Fruit fly (Drosophila melanogaster) whole organism, embryonic: Measurements from ENCODE around the gene Gyc89Da.
A peak's percentile ranks its signal among the peaks of the same experiment; 100 is the strongest.

Source experiments
- CG10321 ChIP-seq: fragments of 200-800 bp; sonication (Bioruptor generic); IDR thresholded peaks from 2 replicates; pipeline ENCODE4 v1.3.6; 2022; ENCODE audit warnings: missing biosample characterization, missing genetic modification characterization
- CG11695 ChIP-seq: fragments of 200-800 bp; sonication (Bioruptor generic); IDR thresholded peaks from 3 replicates; pipeline ENCODE4 v1.3.6; 2022; ENCODE audit warnings: missing biosample characterization, missing genetic modification characterization
- CG11696 ChIP-seq: fragments of 200-800 bp; sonication (Bioruptor generic); IDR thresholded peaks from 2 replicates; pipeline ENCODE4 v1.3.6; 2022; ENCODE audit warnings: missing biosample characterization, missing genetic modification characterization
- CG12155 ChIP-seq: fragments of 200-800 bp; sonication (Bioruptor generic); optimal IDR thresholded peaks from 3 replicates; lab custom pipeline; 2016; ENCODE audit warnings: missing biosample characterization, missing genetic modification characterization
- CG12744 ChIP-seq: fragments of 200-800 bp; sonication (Bioruptor generic); optimal IDR thresholded peaks from 2 replicates; lab custom pipeline; 2016; ENCODE audit warnings: missing biosample characterization, missing genetic modification characterization
- CG13424 ChIP-seq: fragments of 200-800 bp; sonication (Bioruptor generic); optimal IDR thresholded peaks from 2 replicates; lab custom pipeline; 2019; ENCODE audit warnings: missing biosample characterization, mild to moderate bottlenecking, missing genetic modification characterization, moderate library complexity
- CG14050 ChIP-seq: fragments of 200-800 bp; sonication (Bioruptor generic); IDR thresholded peaks from 3 replicates; pipeline ENCODE4 v1.3.6; 2022; ENCODE audit warnings: missing biosample characterization, missing genetic modification characterization
- CG15696 ChIP-seq: fragments of 200-800 bp; sonication (Bioruptor generic); optimal IDR thresholded peaks from 2 replicates; lab custom pipeline; 2019; ENCODE audit warnings: missing biosample characterization, mild to moderate bottlenecking, missing genetic modification characterization, moderate library complexity
- CG17612 ChIP-seq: fragments of 200-800 bp; sonication (Bioruptor generic); IDR thresholded peaks from 2 replicates; pipeline ENCODE4 v1.3.6; 2022; ENCODE audit warnings: missing biosample characterization, missing genetic modification characterization
- CG17912 ChIP-seq: fragments of 200-800 bp; sonication (Bioruptor generic); optimal IDR thresholded peaks from 2 replicates; lab custom pipeline; 2018; ENCODE audit warnings: missing biosample characterization, mild to moderate bottlenecking, missing genetic modification characterization
- CG18262 ChIP-seq: fragments of 200-800 bp; optimal IDR thresholded peaks from 3 replicates; lab custom pipeline; 2019; ENCODE audit warnings: missing biosample characterization, mild to moderate bottlenecking, missing genetic modification characterization, moderate library complexity
- CG3163 ChIP-seq: fragments of 200-800 bp; sonication (Bioruptor generic); optimal IDR thresholded peaks from 3 replicates; lab custom pipeline; 2016; ENCODE audit warnings: missing biosample characterization, missing genetic modification characterization
- CG3995 ChIP-seq: fragments of 200-800 bp; sonication (Bioruptor generic); optimal IDR thresholded peaks from 3 replicates; lab custom pipeline; 2016; ENCODE audit warnings: missing biosample characterization, missing genetic modification characterization
- CG4820 ChIP-seq: fragments of 200-800 bp; sonication (Bioruptor generic); optimal IDR thresholded peaks from 3 replicates; lab custom pipeline; 2016; ENCODE audit warnings: missing biosample characterization, missing genetic modification characterization
- CG5245 ChIP-seq: fragments of 200-800 bp; sonication (Bioruptor generic); optimal IDR thresholded peaks from 3 replicates; lab custom pipeline; 2016; ENCODE audit warnings: missing biosample characterization, missing genetic modification characterization
- CG7963 ChIP-seq: fragments of 200-800 bp; sonication (Bioruptor generic); IDR thresholded peaks from 3 replicates; pipeline ENCODE4 v1.3.6; 2022; ENCODE audit warnings: missing biosample characterization, missing genetic modification characterization; ENCODE audit not compliant: partially characterized antibody
- CG8924 ChIP-seq: fragments of 200-800 bp; optimal IDR thresholded peaks from 3 replicates; lab custom pipeline; 2019; ENCODE audit warnings: missing biosample characterization, mild to moderate bottlenecking, missing genetic modification characterization, moderate library complexity
- CG9932 ChIP-seq: fragments of 200-800 bp; sonication (Bioruptor generic); IDR thresholded peaks from 2 replicates; pipeline ENCODE4 v1.3.6; 2022; ENCODE audit warnings: missing biosample characterization, missing genetic modification characterization
- Chrac-16 ChIP-seq: fragments of 200-800 bp; sonication (Bioruptor generic); optimal IDR thresholded peaks from 3 replicates; lab custom pipeline; 2016; ENCODE audit warnings: missing biosample characterization, missing genetic modification characterization
- D19B ChIP-seq: fragments of 200-800 bp; sonication (Bioruptor generic); optimal IDR thresholded peaks from 2 replicates; lab custom pipeline; 2017; ENCODE audit warnings: missing biosample characterization, mild to moderate bottlenecking, missing genetic modification characterization
- Deaf1 ChIP-seq: fragments of 200-800 bp; optimal IDR thresholded peaks from 3 replicates; lab custom pipeline; 2019; ENCODE audit warnings: missing biosample characterization, mild to moderate bottlenecking, missing genetic modification characterization, moderate library complexity
- Dfd ChIP-seq, 2 experiments: fragments of >200 bp; optimal IDR thresholded peaks; 2 replicates each; lab custom pipeline; 2017; ENCODE audit warnings: missing biosample characterization in 2 of 2, missing genetic modification characterization in 2 of 2
- ERR ChIP-seq: fragments of 200-800 bp; sonication (Bioruptor generic); optimal IDR thresholded peaks from 2 replicates; lab custom pipeline; 2016; ENCODE audit warnings: missing biosample characterization, missing genetic modification characterization
- Elba2 ChIP-seq: fragments of 200-800 bp; sonication (Bioruptor generic); optimal IDR thresholded peaks from 3 replicates; lab custom pipeline; 2016; ENCODE audit warnings: missing biosample characterization, missing genetic modification characterization
- H15 ChIP-seq: fragments of 200-800 bp; sonication (Bioruptor generic); IDR thresholded peaks from 3 replicates; pipeline ENCODE4 v1.3.6; 2022; ENCODE audit warnings: missing biosample characterization, missing genetic modification characterization
- Hsf ChIP-seq: fragments of 200-800 bp; sonication (Bioruptor generic); optimal IDR thresholded peaks from 3 replicates; lab custom pipeline; 2016; ENCODE audit warnings: missing biosample characterization, missing genetic modification characterization
- Kr ChIP-seq: fragments of 200-800 bp; sonication (Bioruptor generic); optimal IDR thresholded peaks from 2 replicates; lab custom pipeline; 2017; ENCODE audit warnings: missing biosample characterization, mild to moderate bottlenecking, missing genetic modification characterization
- Max ChIP-seq: fragments of 200-800 bp; sonication (Bioruptor generic); optimal IDR thresholded peaks from 2 replicates; lab custom pipeline; 2016; ENCODE audit warnings: missing biosample characterization, mild to moderate bottlenecking, missing genetic modification characterization
- Opbp ChIP-seq: fragments of 200-800 bp; sonication (Bioruptor generic); IDR thresholded peaks from 3 replicates; pipeline ENCODE4 v1.3.6; 2022; ENCODE audit warnings: missing biosample characterization, missing genetic modification characterization; ENCODE audit not compliant: partially characterized antibody
- Sox102F ChIP-seq: fragments of 200-800 bp; sonication (Bioruptor generic); optimal IDR thresholded peaks from 2 replicates; lab custom pipeline; 2018; ENCODE audit warnings: missing biosample characterization, mild to moderate bottlenecking, missing genetic modification characterization, moderate library complexity
- Ssrp ChIP-seq: fragments of 200-800 bp; sonication (Bioruptor generic); optimal IDR thresholded peaks from 2 replicates; lab custom pipeline; 2018; ENCODE audit warnings: missing biosample characterization, mild to moderate bottlenecking, missing genetic modification characterization, moderate library complexity
- Tbp ChIP-seq: fragments of >200 bp; optimal IDR thresholded peaks from 2 replicates; lab custom pipeline; 2018; ENCODE audit warnings: missing biosample characterization, missing genetic modification characterization
- ase ChIP-seq: fragments of 200-800 bp; sonication (Bioruptor generic); IDR thresholded peaks from 3 replicates; pipeline ENCODE4 v1.3.6; 2022; ENCODE audit warnings: missing biosample characterization, missing genetic modification characterization
- bbx ChIP-seq: fragments of 200-800 bp; sonication (Bioruptor generic); IDR thresholded peaks from 2 replicates; pipeline ENCODE4 v1.3.6; 2022; ENCODE audit warnings: missing biosample characterization, missing genetic modification characterization; ENCODE audit not compliant: partially characterized antibody
- chinmo ChIP-seq: fragments of 200-800 bp; sonication (Bioruptor generic); IDR thresholded peaks from 4 replicates; pipeline ENCODE4 v1.3.6; 2022; ENCODE audit warnings: missing biosample characterization, missing genetic modification characterization; ENCODE audit not compliant: partially characterized antibody
- chn ChIP-seq: fragments of 200-800 bp; sonication (Bioruptor generic); optimal IDR thresholded peaks from 2 replicates; lab custom pipeline; 2016; ENCODE audit warnings: missing biosample characterization, missing genetic modification characterization
- corto ChIP-seq: fragments of 200-800 bp; sonication (Bioruptor generic); optimal IDR thresholded peaks from 2 replicates; lab custom pipeline; 2016; ENCODE audit warnings: missing biosample characterization, mild to moderate bottlenecking, missing genetic modification characterization, moderate library complexity
- cwo ChIP-seq: fragments of 200-800 bp; sonication (Bioruptor generic); optimal IDR thresholded peaks from 3 replicates; lab custom pipeline; 2017; ENCODE audit warnings: missing biosample characterization, missing genetic modification characterization, mild to moderate bottlenecking, moderate library complexity, missing genetic modification reagents
- dmrt11E ChIP-seq: fragments of 200-800 bp; sonication (Bioruptor generic); optimal IDR thresholded peaks from 3 replicates; lab custom pipeline; 2018; ENCODE audit warnings: missing biosample characterization, mild to moderate bottlenecking, missing genetic modification characterization, moderate library complexity
- esg ChIP-seq: fragments of 200-800 bp; sonication (Bioruptor generic); conservative IDR thresholded peaks from 2 replicates; pipeline ENCODE4 v1.3.6; 2022; ENCODE audit warnings: missing biosample characterization, missing genetic modification characterization
- fd64A ChIP-seq: fragments of 200-800 bp; sonication (Bioruptor generic); optimal IDR thresholded peaks from 3 replicates; lab custom pipeline; 2018; ENCODE audit warnings: missing biosample characterization, mild to moderate bottlenecking, missing genetic modification characterization
- jigr1 ChIP-seq: fragments of 200-800 bp; sonication (Bioruptor generic); IDR thresholded peaks from 3 replicates; pipeline ENCODE4 v1.3.6; 2022; ENCODE audit warnings: missing biosample characterization, missing genetic modification characterization
- knrl ChIP-seq: fragments of 200-800 bp; sonication (Bioruptor generic); IDR thresholded peaks from 3 replicates; pipeline ENCODE4 v1.3.6; 2022; ENCODE audit warnings: missing biosample characterization, missing genetic modification characterization; ENCODE audit not compliant: partially characterized antibody
- lola ChIP-seq, 3 experiments: fragments of >200 bp in 2 of 3; fragments of 200-800 bp in 1 of 3; sonication (Bioruptor generic) in 1 of 3; optimal IDR thresholded peaks; 2 replicates each; lab custom pipeline; 2017 to 2019; ENCODE audit warnings: missing biosample characterization in 3 of 3, missing genetic modification characterization in 3 of 3, mild to moderate bottlenecking in 1 of 3, moderate library complexity in 1 of 3
- oc ChIP-seq: fragments of 200-800 bp; sonication (Bioruptor generic); optimal IDR thresholded peaks from 2 replicates; lab custom pipeline; 2018; ENCODE audit warnings: missing biosample characterization, mild to moderate bottlenecking, missing genetic modification characterization, moderate library complexity
- onecut ChIP-seq: fragments of 200-800 bp; sonication (Bioruptor generic); IDR thresholded peaks from 2 replicates; pipeline ENCODE4 v1.3.6; 2022; ENCODE audit warnings: missing biosample characterization, missing genetic modification characterization
- schlank ChIP-seq: fragments of 200-800 bp; sonication (Bioruptor generic); optimal IDR thresholded peaks from 2 replicates; lab custom pipeline; 2018; ENCODE audit warnings: missing biosample characterization, mild to moderate bottlenecking, missing genetic modification characterization
- sima ChIP-seq: fragments of 200-800 bp; sonication (Bioruptor generic); optimal IDR thresholded peaks from 2 replicates; lab custom pipeline; 2016; ENCODE audit warnings: missing biosample characterization, missing genetic modification characterization
- sr ChIP-seq: fragments of 200-800 bp; sonication (Bioruptor generic); IDR thresholded peaks from 3 replicates; pipeline ENCODE4 v1.3.6; 2022; ENCODE audit warnings: missing biosample characterization, missing genetic modification characterization
- wek ChIP-seq: fragments of 200-800 bp; sonication (Bioruptor generic); optimal IDR thresholded peaks from 3 replicates; lab custom pipeline; 2018; ENCODE audit warnings: missing biosample characterization, mild to moderate bottlenecking, missing genetic modification characterization, moderate library complexity
- wor ChIP-seq: fragments of 200-800 bp; sonication (Bioruptor generic); IDR thresholded peaks from 2 replicates; pipeline ENCODE4 v1.3.6; 2022; ENCODE audit warnings: missing biosample characterization, missing genetic modification characterization

The Gyc89Da gene

DNA sequence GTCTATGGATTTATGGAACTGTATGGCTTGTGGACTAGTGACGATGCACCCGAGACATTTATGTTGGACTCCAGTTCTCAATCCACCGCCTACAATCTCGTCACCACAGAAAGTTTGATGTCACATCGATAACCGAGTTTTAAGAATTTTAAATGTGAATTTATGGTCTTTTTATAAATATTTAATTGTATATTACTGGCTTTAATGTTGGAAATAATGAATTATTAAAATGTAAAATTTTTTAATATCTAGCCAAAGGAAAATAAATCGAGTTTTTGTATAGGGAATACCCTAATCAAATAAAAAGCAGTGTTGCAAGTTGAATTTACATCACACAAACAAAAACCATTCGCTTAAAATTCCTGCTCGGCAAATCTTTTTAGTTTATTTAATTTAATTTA lies 39.7 kb upstream of the Gyc89Da start, which contains the start of gene Fntb (continued):
- peak; percentile 71 for TF ChIP-seq CG9932 (GFP tag; lab: Robert Waterston, UW)
- peak; percentile 11 for TF ChIP-seq CG12744
- peak; percentile 32 for TF ChIP-seq chn
- no peak for TF ChIP-seq ERR (GFP tag; lab: Kevin White, UChicago)
- TF ChIP-seq Elba2 (GFP tag; lab: Kevin White, UChicago), result no peak
- no peak for TF ChIP-seq Opbp (GFP tag; lab: Robert Waterston, UW)
- no peak for TF ChIP-seq Kr
- peak; percentile 61 for TF ChIP-seq dmrt11E (tag; lab: Kevin White, UChicago)
- peak; percentile 41; the same call in 1 of the 2 replicates for TF ChIP-seq esg (GFP tag; lab: Robert Waterston, UW)
- 0 out of 2 replicates have a peak, but pooled peaks have one; percentile 20 for TF ChIP-seq CG11696
- TF ChIP-seq oc (tag; lab: Kevin White, UChicago), result no peak
- TF ChIP-seq chinmo (GFP tag; lab: Robert Waterston, UW), result no peak
- TF ChIP-seq fd64A, result no peak
- TF ChIP-seq CG13424, result peak; percentile 83
- TF ChIP-seq sima, result no peak
- TF ChIP-seq cwo (GFP tag; lab: Kevin White, UChicago), result peak; percentile 31
- TF ChIP-seq D19B (GFP tag; lab: Kevin White, UChicago), result peak; percentile 58
- no peak for TF ChIP-seq Tbp (GFP tag; lab: Kevin White, UChicago)
- TF ChIP-seq ase (GFP tag; lab: Robert Waterston, UW), result peak; percentile 50; the same call in 1 of the 3 replicates
- peak; percentile 63 for TF ChIP-seq Chrac-16 (GFP tag; lab: Kevin White, UChicago)
- no peak for TF ChIP-seq Dfd (GFP tag; optimal IDR thresholded peaks at IDR 0.05; lab: Kevin White, UChicago)
- no peak for TF ChIP-seq CG7963 (GFP tag; lab: Robert Waterston, UW)
- no peak for TF ChIP-seq Sox102F
- no peak for TF ChIP-seq CG17912 (GFP tag; lab: Kevin White, UChicago)
- TF ChIP-seq CG5245 (GFP tag; lab: Kevin White, UChicago), result peak; percentile 5
- TF ChIP-seq Ssrp (tag; lab: Kevin White, UChicago), result peak; percentile 75
- TF ChIP-seq CG14050, result peak; percentile 42; the same call in 2 of the 3 replicates
- TF ChIP-seq corto (GFP tag; lab: Kevin White, UChicago), result no peak
- TF ChIP-seq schlank (tag; lab: Kevin White, UChicago), result peak; percentile 33
- peak; percentile 54 for TF ChIP-seq CG15696 (tag; lab: Kevin White, UChicago)
- TF ChIP-seq CG18262 (tag; lab: Kevin White, UChicago), result peak; percentile 77
- peak; percentile 62 for TF ChIP-seq CG12155 (GFP tag; lab: Kevin White, UChicago)
- TF ChIP-seq CG3163 (GFP tag; lab: Kevin White, UChicago), result no peak
- no peak for TF ChIP-seq CG17612 (GFP tag; lab: Robert Waterston, UW)
- TF ChIP-seq Max, result peak; percentile 41
- TF ChIP-seq H15 (GFP tag; lab: Robert Waterston, UW), result no peak
- TF ChIP-seq CG11695, result peak; percentile 60; the same call in 2 of the 3 replicates
- no peak for TF ChIP-seq bbx (GFP tag; lab: Robert Waterston, UW)
- no peak for TF ChIP-seq sr
- TF ChIP-seq Hsf (GFP tag; lab: Kevin White, UChicago), result peak; percentile 66
- TF ChIP-seq onecut (GFP tag; lab: Robert Waterston, UW), result no peak
- peak; percentile 79 for TF ChIP-seq CG8924
- TF ChIP-seq Deaf1 (tag; lab: Kevin White, UChicago), result no peak
- TF ChIP-seq CG10321 (GFP tag; lab: Robert Waterston, UW), result no peak
- TF ChIP-seq wor (GFP tag; lab: Robert Waterston, UW), result no peak
- TF ChIP-seq knrl (GFP tag; lab: Robert Waterston, UW), result no peak
- peak; percentile 94 for TF ChIP-seq wek (GFP tag; lab: Kevin White, UChicago)
- peak; percentile 55 for TF ChIP-seq CG3995 (GFP tag; lab: Kevin White, UChicago)
- no peak for TF ChIP-seq jigr1 (GFP tag; lab: Robert Waterston, UW)
- TF ChIP-seq lola (GFP tag; optimal IDR thresholded peaks at IDR 0.05; lab: Kevin White, UChicago), result peak in 1 of 3 experiments; percentile 60
- TF ChIP-seq CG4820 (GFP tag; lab: Kevin White, UChicago), result peak; percentile 64
